Worm (Caenorhabditis elegans): Measurements from ENCODE around the gene F28B12.6.

DNA sequence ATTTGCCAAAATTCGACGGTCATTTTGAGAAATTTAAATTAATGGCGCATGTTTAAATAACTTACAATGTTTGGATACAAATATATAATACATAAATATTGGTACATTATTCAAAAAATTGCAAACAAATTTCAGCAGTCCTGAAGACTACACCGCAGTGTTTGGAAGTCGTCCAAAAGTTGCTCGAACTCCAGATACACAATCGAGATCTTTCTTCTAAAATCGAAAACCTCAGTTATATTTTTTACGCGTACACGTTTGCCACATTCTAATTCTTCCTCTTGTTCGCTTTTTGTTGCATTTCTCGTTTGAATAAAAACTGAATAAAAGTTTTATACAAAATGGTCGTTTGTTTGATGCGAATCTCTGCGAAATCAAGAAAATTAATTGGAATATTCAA, 36.4 kb upstream of the F28B12.6 start, which contains the start of gene tsp-18:
- TF ChIP-seq ces-1 (GFP tag; optimal IDR thresholded peaks at IDR 0.05) (no peak), ama-1 (optimal IDR thresholded peaks at IDR 0.05) (no peak), pqm-1 (tag; optimal IDR thresholded peaks at IDR 0.05) (no peak), dpl-1 (GFP tag; optimal IDR thresholded peaks at IDR 0.05) (no peak), nhr-76 (tag; optimal IDR thresholded peaks at IDR 0.05) (no peak), hpl-2 (GFP tag; optimal IDR thresholded peaks at IDR 0.05) (no peak), nhr-237 (tag; optimal IDR thresholded peaks at IDR 0.05) (no peak), nhr-11 (tag; optimal IDR thresholded peaks at IDR 0.05) (no peak), C34B4.2 (tag; optimal IDR thresholded peaks at IDR 0.05) (no peak), unc-30 (tag; optimal IDR thresholded peaks at IDR 0.05) (no peak), nhr-12 (tag; optimal IDR thresholded peaks at IDR 0.05) (no peak), ztf-11 (tag; optimal IDR thresholded peaks at IDR 0.05) (no peak), aha-1 (tag; optimal IDR thresholded peaks at IDR 0.05) (no peak), nhr-77 (tag; optimal IDR thresholded peaks at IDR 0.05) (no peak)
